Fruit fly (Drosophila melanogaster): ENCODE data around the gene CG9951.

CG9951 gene

dm6 chr3L:16865123-16865831 lies 2.3 kb downstream of the CG9951 start, which contains the start of gene Lmpt (continued):
- TF ChIP-seq yki (optimal IDR thresholded peaks at IDR 0.05) (no peak), HmgZ (tag; optimal IDR thresholded peaks at IDR 0.05) (peak; percentile 40), bowl (GFP tag; IDR thresholded peaks at IDR 0.05) (no peak), Hmr (GFP tag; optimal IDR thresholded peaks at IDR 0.05) (peak; percentile 7), CG1603 (tag; optimal IDR thresholded peaks at IDR 0.05) (peak; percentile 27), Elba2 (GFP tag; optimal IDR thresholded peaks at IDR 0.05) (peak; percentile 56), Xrp1 (GFP tag; IDR thresholded peaks at IDR 0.05) (peak; percentile 22; the same call in 1 of the 2 replicates), Sry-δ (GFP tag; optimal IDR thresholded peaks at IDR 0.05) (no peak), Tbp (GFP tag; optimal IDR thresholded peaks at IDR 0.05) (no peak), CG18262 (tag; optimal IDR thresholded peaks at IDR 0.05) (peak; percentile 3), CG15073 (GFP tag; optimal IDR thresholded peaks at IDR 0.05) (no peak), CG3838 (GFP tag; optimal IDR thresholded peaks at IDR 0.05) (no peak), chn (GFP tag; optimal IDR thresholded peaks at IDR 0.05) (no peak), Xbp1 (GFP tag; optimal IDR thresholded peaks at IDR 0.05) (no peak), nau (GFP tag; optimal IDR thresholded peaks at IDR 0.05) (no peak), CG32767 (GFP tag; IDR thresholded peaks at IDR 0.05) (no peak), br (optimal IDR thresholded peaks at IDR 0.05) (no peak), zf30C (GFP tag; optimal IDR thresholded peaks at IDR 0.05) (peak; percentile 31), CG6254 (GFP tag; optimal IDR thresholded peaks at IDR 0.05) (no peak), so (GFP tag; IDR thresholded peaks at IDR 0.05) (no peak), CG1832 (GFP tag; optimal IDR thresholded peaks at IDR 0.05) (no peak), ewg (GFP tag; optimal IDR thresholded peaks at IDR 0.05) (no peak), slou (GFP tag; optimal IDR thresholded peaks at IDR 0.05) (no peak), CG10543 (GFP tag; optimal IDR thresholded peaks at IDR 0.05) (no peak), MESR4 (GFP tag; optimal IDR thresholded peaks at IDR 0.05) (no peak), scrt (GFP tag; optimal IDR thresholded peaks at IDR 0.05) (peak; percentile 43), tin (GFP tag; optimal IDR thresholded peaks at IDR 0.05) (no peak), repo (GFP tag; optimal IDR thresholded peaks at IDR 0.05) (no peak), sd (tag; optimal IDR thresholded peaks at IDR 0.05) (no peak), Dek (tag; optimal IDR thresholded peaks at IDR 0.05) (peak; percentile 39), Trl (optimal IDR thresholded peaks at IDR 0.05) (no peak), Trl (GFP tag; optimal IDR thresholded peaks at IDR 0.05) (no peak), ftz-f1 (GFP tag; optimal IDR thresholded peaks at IDR 0.05) (peak; percentile 17), Six4 (GFP tag; optimal IDR thresholded peaks at IDR 0.05) (no peak), Bgb (GFP tag; IDR thresholded peaks at IDR 0.05; ENCODE audit: partially characterized antibody) (peak; percentile 31; the same call in 1 of the 2 replicates), dimm (GFP tag; IDR thresholded peaks at IDR 0.05) (no peak), pzg (GFP tag; optimal IDR thresholded peaks at IDR 0.05) (peak; percentile 73), pho (GFP tag; optimal IDR thresholded peaks at IDR 0.05) (no peak), CG7372 (GFP tag; IDR thresholded peaks at IDR 0.05) (no peak), CG15479 (GFP tag; optimal IDR thresholded peaks at IDR 0.05) (no peak), Hr3 (GFP tag; optimal IDR thresholded peaks at IDR 0.05) (no peak), Rfx (GFP tag; IDR thresholded peaks at IDR 0.05) (peak; percentile 10; the same call in 1 of the 2 replicates), crp (GFP tag; optimal IDR thresholded peaks at IDR 0.05) (no peak), CG9609 (GFP tag; optimal IDR thresholded peaks at IDR 0.05) (no peak), CG11456 (GFP tag; IDR thresholded peaks at IDR 0.05) (no peak), B-H1 (GFP tag; IDR thresholded peaks at IDR 0.05) (no peak), CG1792 (GFP tag; optimal IDR thresholded peaks at IDR 0.05) (no peak), CG17361 (GFP tag; IDR thresholded peaks at IDR 0.05) (no peak), tap (tag; optimal IDR thresholded peaks at IDR 0.05) (no peak), MBD-R2 (GFP tag; IDR thresholded peaks at IDR 0.05) (peak; percentile 50), Blimp-1 (GFP tag; optimal IDR thresholded peaks at IDR 0.05) (peak; percentile 77)

Data from whole organism, embryonic.